Fruit fly (Drosophila melanogaster) whole organism, embryonic: ENCODE measurements around the gene Myo28B1.

Source experiments
- Ada2b ChIP-seq: fragments of 200-800 bp; sonication (Bioruptor generic); IDR thresholded peaks from 2 replicates; pipeline ENCODE4 v1.3.6; 2022; ENCODE audit warnings: missing biosample characterization, missing genetic modification characterization
- Atf6 ChIP-seq: fragments of 200-800 bp; sonication (Bioruptor generic); IDR thresholded peaks from 2 replicates; pipeline ENCODE4 v1.3.6; 2022; ENCODE audit warnings: missing biosample characterization, missing genetic modification characterization
- Bteb2 ChIP-seq: fragments of 200-800 bp; sonication (Bioruptor generic); optimal IDR thresholded peaks from 2 replicates; lab custom pipeline; 2016; ENCODE audit warnings: missing biosample characterization, missing genetic modification characterization
- CG10462 ChIP-seq: fragments of 200-800 bp; sonication (Bioruptor generic); optimal IDR thresholded peaks from 2 replicates; lab custom pipeline; 2016; ENCODE audit warnings: missing biosample characterization, missing genetic modification characterization
- CG11504 ChIP-seq: fragments of 200-800 bp; sonication (Bioruptor generic); optimal IDR thresholded peaks from 3 replicates; lab custom pipeline; 2019; ENCODE audit warnings: missing biosample characterization, mild to moderate bottlenecking, missing genetic modification characterization, moderate library complexity
- CG12071 ChIP-seq: fragments of 200-800 bp; sonication (Bioruptor generic); optimal IDR thresholded peaks from 3 replicates; lab custom pipeline; 2018; ENCODE audit warnings: missing biosample characterization, mild to moderate bottlenecking, missing genetic modification characterization
- CG14860 ChIP-seq: fragments of 200-800 bp; sonication (Bioruptor generic); IDR thresholded peaks from 3 replicates; pipeline ENCODE4 v1.3.6; 2022; ENCODE audit warnings: missing biosample characterization, missing genetic modification characterization; ENCODE audit not compliant: partially characterized antibody
- CG17328 ChIP-seq: fragments of 200-800 bp; sonication (Bioruptor generic); IDR thresholded peaks from 2 replicates; pipeline ENCODE4 v1.3.6; 2022; ENCODE audit warnings: missing biosample characterization, missing genetic modification characterization
- CG18764 ChIP-seq: fragments of 200-800 bp; sonication (Bioruptor generic); optimal IDR thresholded peaks from 3 replicates; lab custom pipeline; 2016; ENCODE audit warnings: missing biosample characterization, missing genetic modification characterization
- CG34224 ChIP-seq: fragments of 200-800 bp; sonication (Bioruptor generic); IDR thresholded peaks from 3 replicates; pipeline ENCODE4 v1.3.6; 2022; ENCODE audit warnings: missing biosample characterization, missing genetic modification characterization; ENCODE audit not compliant: partially characterized antibody
- CG4730 ChIP-seq: fragments of 200-800 bp; sonication (Bioruptor generic); IDR thresholded peaks from 2 replicates; pipeline ENCODE4 v1.3.6; 2022; ENCODE audit warnings: missing biosample characterization, missing genetic modification characterization
- CG7556 ChIP-seq: fragments of 200-800 bp; sonication (Bioruptor generic); optimal IDR thresholded peaks from 2 replicates; lab custom pipeline; 2017; ENCODE audit warnings: missing biosample characterization, mild to moderate bottlenecking, missing genetic modification characterization
- CG8924 ChIP-seq: fragments of 200-800 bp; optimal IDR thresholded peaks from 3 replicates; lab custom pipeline; 2019; ENCODE audit warnings: missing biosample characterization, mild to moderate bottlenecking, missing genetic modification characterization, moderate library complexity
- CG9797 ChIP-seq: fragments of 200-800 bp; sonication (Bioruptor generic); optimal IDR thresholded peaks from 3 replicates; lab custom pipeline; 2018; ENCODE audit warnings: missing biosample characterization, mild to moderate bottlenecking, missing genetic modification characterization
- CHES-1-like ChIP-seq: fragments of 200-800 bp; sonication (Bioruptor generic); optimal IDR thresholded peaks from 2 replicates; lab custom pipeline; 2016; ENCODE audit warnings: missing biosample characterization, missing genetic modification characterization
- CoRest ChIP-seq: fragments of 200-800 bp; sonication (Bioruptor generic); optimal IDR thresholded peaks from 3 replicates; lab custom pipeline; 2018; ENCODE audit warnings: missing biosample characterization, mild to moderate bottlenecking, missing genetic modification characterization, moderate library complexity
- Dek ChIP-seq: fragments of 200-800 bp; sonication (Bioruptor generic); optimal IDR thresholded peaks from 3 replicates; lab custom pipeline; 2019; ENCODE audit warnings: missing biosample characterization, mild to moderate bottlenecking, missing genetic modification characterization, moderate library complexity
- Dll ChIP-seq: fragments of 200-800 bp; sonication (Bioruptor generic); IDR thresholded peaks from 4 replicates; pipeline ENCODE4 v1.3.6; 2022; ENCODE audit warnings: missing biosample characterization, missing genetic modification characterization; ENCODE audit not compliant: partially characterized antibody
- HmgZ ChIP-seq: fragments of 200-800 bp; sonication (Bioruptor generic); optimal IDR thresholded peaks from 2 replicates; lab custom pipeline; 2018; ENCODE audit warnings: missing biosample characterization, mild to moderate bottlenecking, missing genetic modification characterization
- MESR4 ChIP-seq: fragments of 200-800 bp; sonication (Bioruptor generic); optimal IDR thresholded peaks from 2 replicates; lab custom pipeline; 2018; ENCODE audit warnings: missing biosample characterization, mild to moderate bottlenecking, missing genetic modification characterization, moderate library complexity
- NC2α ChIP-seq: fragments of 200-800 bp; sonication (Bioruptor generic); optimal IDR thresholded peaks from 2 replicates; lab custom pipeline; 2016; ENCODE audit warnings: missing biosample characterization, missing genetic modification characterization
- NFAT ChIP-seq: fragments of 200-800 bp; sonication (Bioruptor generic); IDR thresholded peaks from 2 replicates; pipeline ENCODE4 v1.3.6; 2022; ENCODE audit warnings: missing biosample characterization, missing genetic modification characterization
- PHDP ChIP-seq: fragments of 200-800 bp; sonication (Bioruptor generic); optimal IDR thresholded peaks from 3 replicates; lab custom pipeline; 2018; ENCODE audit warnings: missing biosample characterization, mild to moderate bottlenecking, missing genetic modification characterization, moderate library complexity
- Scr ChIP-seq: fragments of 200-800 bp; sonication (Bioruptor generic); IDR thresholded peaks from 2 replicates; pipeline ENCODE4 v1.3.6; 2022; ENCODE audit warnings: missing biosample characterization, missing genetic modification characterization; ENCODE audit not compliant: partially characterized antibody
- Sin3A ChIP-seq: fragments of >200 bp; optimal IDR thresholded peaks from 2 replicates; lab custom pipeline; 2018
- Taf1 ChIP-seq: fragments of 200-800 bp; sonication (Bioruptor generic); IDR thresholded peaks from 2 replicates; pipeline ENCODE4 v1.3.6; 2022; ENCODE audit warnings: missing biosample characterization, missing genetic modification characterization
- Xbp1 ChIP-seq: fragments of 200-800 bp; sonication (Bioruptor generic); optimal IDR thresholded peaks from 3 replicates; lab custom pipeline; 2016; ENCODE audit warnings: missing biosample characterization, mild to moderate bottlenecking, missing genetic modification characterization
- abd-A ChIP-seq: fragments of 200-800 bp; sonication (Bioruptor generic); optimal IDR thresholded peaks from 3 replicates; lab custom pipeline; 2019; ENCODE audit warnings: missing biosample characterization, mild to moderate bottlenecking, missing genetic modification characterization, moderate library complexity
- crol ChIP-seq: fragments of 200-800 bp; sonication (Bioruptor generic); IDR thresholded peaks from 2 replicates; pipeline ENCODE4 v1.3.6; 2022; ENCODE audit warnings: missing biosample characterization, missing genetic modification characterization
- gcm ChIP-seq: fragments of 200-800 bp; sonication (Bioruptor generic); optimal IDR thresholded peaks from 2 replicates; lab custom pipeline; 2019; ENCODE audit warnings: missing biosample characterization, mild to moderate bottlenecking, missing genetic modification characterization, moderate library complexity
- gsb ChIP-seq: fragments of 200-800 bp; sonication (Bioruptor generic); IDR thresholded peaks from 2 replicates; pipeline ENCODE4 v1.3.6; 2022; ENCODE audit warnings: missing biosample characterization, missing genetic modification characterization
- gsb-n ChIP-seq: fragments of 200-800 bp; sonication (Bioruptor generic); optimal IDR thresholded peaks from 3 replicates; lab custom pipeline; 2018; ENCODE audit warnings: missing biosample characterization, mild to moderate bottlenecking, missing genetic modification characterization
- nom ChIP-seq: fragments of 200-800 bp; sonication (Bioruptor generic); optimal IDR thresholded peaks from 2 replicates; lab custom pipeline; 2017; ENCODE audit warnings: missing biosample characterization, missing genetic modification characterization, mild to moderate bottlenecking, moderate library complexity, missing genetic modification reagents
- pb ChIP-seq: fragments of 200-800 bp; sonication (Bioruptor generic); optimal IDR thresholded peaks from 3 replicates; lab custom pipeline; 2016; ENCODE audit warnings: missing biosample characterization, missing genetic modification characterization
- peb ChIP-seq: fragments of 200-800 bp; sonication (Bioruptor generic); IDR thresholded peaks from 2 replicates; pipeline ENCODE4 v1.3.6; 2022; ENCODE audit warnings: missing biosample characterization, missing genetic modification characterization
- pho ChIP-seq: fragments of 200-800 bp; sonication (Bioruptor generic); optimal IDR thresholded peaks from 2 replicates; lab custom pipeline; 2016; ENCODE audit warnings: missing biosample characterization, missing genetic modification characterization
- pita ChIP-seq: fragments of 200-800 bp; sonication (Bioruptor generic); optimal IDR thresholded peaks from 2 replicates; lab custom pipeline; 2017; ENCODE audit warnings: missing biosample characterization, mild to moderate bottlenecking, missing genetic modification characterization
- pzg ChIP-seq: fragments of 200-800 bp; sonication (Bioruptor generic); optimal IDR thresholded peaks from 3 replicates; lab custom pipeline; 2018; ENCODE audit warnings: missing biosample characterization, mild to moderate bottlenecking, missing genetic modification characterization, moderate library complexity
- run ChIP-seq: fragments of 200-800 bp; sonication (Bioruptor generic); optimal IDR thresholded peaks from 3 replicates; lab custom pipeline; 2018; ENCODE audit warnings: missing biosample characterization, mild to moderate bottlenecking, missing genetic modification characterization
- sc ChIP-seq, 3 experiments: fragments of >200 bp in 2 of 3; fragments of 200-800 bp in 1 of 3; sonication (Bioruptor generic) in 1 of 3; optimal IDR thresholded peaks; 2 replicates in 2 of 3; 3 replicates in 1 of 3; lab custom pipeline; 2017; ENCODE audit warnings: mild to moderate bottlenecking in 1 of 3, missing biosample characterization in 1 of 3, missing genetic modification characterization in 1 of 3, missing genetic modification reagents in 1 of 3
- scrt ChIP-seq: fragments of 200-800 bp; sonication (Bioruptor generic); optimal IDR thresholded peaks from 2 replicates; lab custom pipeline; 2018; ENCODE audit warnings: missing biosample characterization, mild to moderate bottlenecking, missing genetic modification characterization, moderate library complexity
- slbo ChIP-seq: fragments of 200-800 bp; sonication (Bioruptor generic); IDR thresholded peaks from 2 replicates; pipeline ENCODE4 v1.3.6; 2022; ENCODE audit warnings: missing biosample characterization, missing genetic modification characterization
- slp2 ChIP-seq: fragments of 200-800 bp; sonication (Bioruptor generic); optimal IDR thresholded peaks from 2 replicates; lab custom pipeline; 2016; ENCODE audit warnings: missing biosample characterization, missing genetic modification characterization
- stc ChIP-seq: fragments of 200-800 bp; sonication (Bioruptor generic); IDR thresholded peaks from 2 replicates; pipeline ENCODE4 v1.3.6; 2022; ENCODE audit warnings: missing biosample characterization, missing genetic modification characterization
- stwl ChIP-seq: fragments of 200-800 bp; sonication (Bioruptor generic); optimal IDR thresholded peaks from 3 replicates; lab custom pipeline; 2018; ENCODE audit warnings: missing biosample characterization, mild to moderate bottlenecking, missing genetic modification characterization, moderate library complexity
- trh ChIP-seq: fragments of 200-800 bp; sonication (Bioruptor generic); optimal IDR thresholded peaks from 2 replicates; lab custom pipeline; 2016; ENCODE audit warnings: missing biosample characterization, missing genetic modification characterization
- unc-4 ChIP-seq: fragments of 200-800 bp; sonication (Bioruptor generic); IDR thresholded peaks from 2 replicates; pipeline ENCODE4 v1.3.6; 2022; ENCODE audit warnings: missing biosample characterization, missing genetic modification characterization; ENCODE audit not compliant: partially characterized antibody
- vnd ChIP-seq: fragments of 200-800 bp; sonication (Bioruptor generic); IDR thresholded peaks from 3 replicates; pipeline ENCODE4 v1.3.6; 2022; ENCODE audit warnings: missing biosample characterization, missing genetic modification characterization; ENCODE audit not compliant: partially characterized antibody
- vvl ChIP-seq: fragments of 200-800 bp; sonication (Bioruptor generic); IDR thresholded peaks from 2 replicates; pipeline ENCODE4 v1.3.6; 2022; ENCODE audit warnings: missing biosample characterization, missing genetic modification characterization
- zfh1 ChIP-seq: fragments of 200-800 bp; sonication (Bioruptor generic); IDR thresholded peaks from 3 replicates; pipeline ENCODE4 v1.3.6; 2022; ENCODE audit warnings: missing biosample characterization, missing genetic modification characterization
- zfh2 ChIP-seq: fragments of 200-800 bp; sonication (Bioruptor generic); optimal IDR thresholded peaks from 2 replicates; lab custom pipeline; 2016; ENCODE audit warnings: missing biosample characterization, missing genetic modification characterization

Gene Myo28B1

dm6 chr2L:7632783-7633182 is 33.1 kb upstream of the Myo28B1 start (continued):
- TF ChIP-seq CG7556 (GFP tag; lab: Kevin White, UChicago) = peak; percentile 28
- TF ChIP-seq gsb (GFP tag; lab: Robert Waterston, UW) = no peak
- TF ChIP-seq pho (GFP tag; lab: Kevin White, UChicago) = no peak
- TF ChIP-seq CG12071 (GFP tag; lab: Kevin White, UChicago) = no peak
- TF ChIP-seq stc = peak; percentile 38; the same call in 1 of the 2 replicates
- peak; percentile 11 for TF ChIP-seq trh (GFP tag; lab: Kevin White, UChicago)
- no peak for TF ChIP-seq NFAT (GFP tag; lab: Robert Waterston, UW)
- peak; percentile 39; the same call in 1 of the 2 replicates for TF ChIP-seq peb (GFP tag; lab: Robert Waterston, UW)
- no peak for TF ChIP-seq CG34224
- TF ChIP-seq MESR4 (GFP tag; lab: Kevin White, UChicago) = no peak
- TF ChIP-seq Dll = no peak
- TF ChIP-seq Taf1 = no peak
- TF ChIP-seq Scr (GFP tag; lab: Robert Waterston, UW) = no peak
- TF ChIP-seq HmgZ (tag; lab: Kevin White, UChicago) = no peak
- no peak for TF ChIP-seq nom (GFP tag; lab: Kevin White, UChicago)
- TF ChIP-seq PHDP (tag; lab: Kevin White, UChicago) = peak; percentile 31
- TF ChIP-seq pzg (GFP tag; lab: Kevin White, UChicago) = no peak
- TF ChIP-seq scrt = no peak
- TF ChIP-seq Dek = no peak
- peak; percentile 32 for TF ChIP-seq Bteb2 (GFP tag; lab: Kevin White, UChicago)
- no peak for TF ChIP-seq pb (GFP tag; lab: Kevin White, UChicago)
- no peak for TF ChIP-seq CG18764 (GFP tag; lab: Kevin White, UChicago)
- TF ChIP-seq gcm (GFP tag; lab: Kevin White, UChicago) = peak; percentile 63
- TF ChIP-seq zfh1 = peak; percentile 79
- no peak for TF ChIP-seq sc (optimal IDR thresholded peaks at IDR 0.05; lab: Kevin White, UChicago)
- TF ChIP-seq sc (GFP tag; optimal IDR thresholded peaks at IDR 0.05; lab: Kevin White, UChicago) = peak; percentile 38
- TF ChIP-seq abd-A (tag; lab: Kevin White, UChicago) = no peak
- TF ChIP-seq CG9797 (GFP tag; lab: Kevin White, UChicago) = no peak
- TF ChIP-seq Ada2b (GFP tag; lab: Robert Waterston, UW) = peak; percentile 18; the same call in 1 of the 2 replicates
- peak; percentile 54 for TF ChIP-seq Xbp1 (GFP tag; lab: Kevin White, UChicago)
- TF ChIP-seq unc-4 = no peak
- no peak for TF ChIP-seq slp2
- TF ChIP-seq CoRest (tag; lab: Kevin White, UChicago) = peak; percentile 14
- no peak for TF ChIP-seq Atf6 (GFP tag; lab: Robert Waterston, UW)
- TF ChIP-seq run = no peak
- TF ChIP-seq CG14860 (GFP tag; lab: Robert Waterston, UW) = no peak
- TF ChIP-seq slbo (GFP tag; lab: Robert Waterston, UW) = no peak
- TF ChIP-seq CG17328 = peak; percentile 65
- TF ChIP-seq CG11504 (tag; lab: Kevin White, UChicago) = peak; percentile 63
- TF ChIP-seq CG10462 (GFP tag; lab: Kevin White, UChicago) = peak; percentile 28
- TF ChIP-seq stwl (tag; lab: Kevin White, UChicago) = peak; percentile 26
- peak; percentile 34 for TF ChIP-seq gsb-n (tag; lab: Kevin White, UChicago)
- no peak for TF ChIP-seq Sin3A
- TF ChIP-seq CG4730 (GFP tag; lab: Robert Waterston, UW) = no peak
- no peak for TF ChIP-seq pita (GFP tag; lab: Kevin White, UChicago)
- peak; percentile 69 for TF ChIP-seq vvl
- peak; percentile 9 for TF ChIP-seq CHES-1-like (GFP tag; lab: Kevin White, UChicago)
- peak; percentile 78 for TF ChIP-seq CG8924
- TF ChIP-seq zfh2 = no peak
- 0 out of 2 replicates have a peak, but pooled peaks have one; percentile 23 for TF ChIP-seq crol (GFP tag; lab: Robert Waterston, UW)
- no peak for TF ChIP-seq NC2α
- no peak for TF ChIP-seq vnd (GFP tag; lab: Robert Waterston, UW)
